Fruit fly (Drosophila melanogaster): ENCODE measurements around the gene ppk27.
A peak's percentile ranks its signal among the peaks of the same experiment; 100 is the strongest.

Gene ppk27

dm6 chr3L:3767825-3768224, 12.8 kb upstream of the ppk27 start (continued):
- no peak for TF ChIP-seq CG6683 (GFP tag; optimal IDR thresholded peaks at IDR 0.05)
- peak in 1 of 2 experiments; percentile 14 for TF ChIP-seq Eip74EF (GFP tag; optimal IDR thresholded peaks at IDR 0.05)
- no peak for TF ChIP-seq Spps (tag; optimal IDR thresholded peaks at IDR 0.05)
- TF ChIP-seq ems (GFP tag; optimal IDR thresholded peaks at IDR 0.05), result no peak
- TF ChIP-seq BtbVII (GFP tag; optimal IDR thresholded peaks at IDR 0.05), result no peak
- TF ChIP-seq CG7928 (GFP tag; optimal IDR thresholded peaks at IDR 0.05), result no peak
- TF ChIP-seq CG2889 (GFP tag; IDR thresholded peaks at IDR 0.05), result 0 out of 3 replicates have a peak, but pooled peaks have one; percentile 12
- TF ChIP-seq CG8765 (GFP tag; IDR thresholded peaks at IDR 0.05), result no peak
- no peak for TF ChIP-seq crc (GFP tag; optimal IDR thresholded peaks at IDR 0.05)
- no peak for TF ChIP-seq pnt (GFP tag; optimal IDR thresholded peaks at IDR 0.05)
- TF ChIP-seq CG33213 (GFP tag; optimal IDR thresholded peaks at IDR 0.05), result peak; percentile 37
- peak; percentile 21 for TF ChIP-seq p53 (GFP tag; optimal IDR thresholded peaks at IDR 0.05)
- TF ChIP-seq CG16779 (GFP tag; IDR thresholded peaks at IDR 0.05), result no peak
- no peak for TF ChIP-seq C15 (GFP tag; IDR thresholded peaks at IDR 0.05)
- TF ChIP-seq CG3407 (GFP tag; optimal IDR thresholded peaks at IDR 0.05), result peak; percentile 59
- TF ChIP-seq Jarid2 (GFP tag; optimal IDR thresholded peaks at IDR 0.05), result peak; percentile 31
- TF ChIP-seq Ptx1 (GFP tag; IDR thresholded peaks at IDR 0.05), result peak; percentile 46; the same call in 1 of the 2 replicates
- no peak for TF ChIP-seq Sry-δ (GFP tag; optimal IDR thresholded peaks at IDR 0.05)
- peak; percentile 22; the same call in 1 of the 2 replicates for TF ChIP-seq stc (GFP tag; IDR thresholded peaks at IDR 0.05)
- TF ChIP-seq fd102C (GFP tag; optimal IDR thresholded peaks at IDR 0.05), result no peak
- TF ChIP-seq CG17612 (GFP tag; IDR thresholded peaks at IDR 0.05), result no peak
- TF ChIP-seq gsb-n (tag; optimal IDR thresholded peaks at IDR 0.05), result peak; percentile 17
- peak; percentile 97 for TF ChIP-seq Med (GFP tag)
- TF ChIP-seq D (optimal IDR thresholded peaks at IDR 0.05), result no peak
- TF ChIP-seq D (GFP tag; optimal IDR thresholded peaks at IDR 0.05), result peak; percentile 24
- no peak for TF ChIP-seq Dad (GFP tag; optimal IDR thresholded peaks at IDR 0.05)
- no peak for TF ChIP-seq gfzf (GFP tag; optimal IDR thresholded peaks at IDR 0.05)
- TF ChIP-seq grn (GFP tag; optimal IDR thresholded peaks at IDR 0.05), result no peak
- TF ChIP-seq mirr (GFP tag; optimal IDR thresholded peaks at IDR 0.05), result no peak
- no peak for TF ChIP-seq corto (GFP tag; optimal IDR thresholded peaks at IDR 0.05)
- peak; percentile 52 for TF ChIP-seq CG6689 (GFP tag; IDR thresholded peaks at IDR 0.05)
- peak; percentile 56 for TF ChIP-seq ttk (GFP tag; IDR thresholded peaks at IDR 0.05)
- TF ChIP-seq kay (GFP tag; optimal IDR thresholded peaks at IDR 0.05), result no peak
- TF ChIP-seq Dfd (GFP tag; optimal IDR thresholded peaks at IDR 0.05), result no peak
- TF ChIP-seq dan (GFP tag; IDR thresholded peaks at IDR 0.05), result no peak
- no peak for TF ChIP-seq CG6254 (GFP tag; optimal IDR thresholded peaks at IDR 0.05)
- no peak for TF ChIP-seq vnd (GFP tag; IDR thresholded peaks at IDR 0.05; ENCODE audit: partially characterized antibody)
- TF ChIP-seq zfh2 (GFP tag; optimal IDR thresholded peaks at IDR 0.05), result peak; percentile 25
- TF ChIP-seq CG12219 (GFP tag; optimal IDR thresholded peaks at IDR 0.05), result peak; percentile 70
- peak; percentile 42 for TF ChIP-seq pb (GFP tag; optimal IDR thresholded peaks at IDR 0.05)
- TF ChIP-seq CG18476 (GFP tag; optimal IDR thresholded peaks at IDR 0.05), result no peak
- no peak for TF ChIP-seq fd96Cb (tag; optimal IDR thresholded peaks at IDR 0.05)
- TF ChIP-seq Gug (GFP tag; IDR thresholded peaks at IDR 0.05), result peak; percentile 23; the same call in 1 of the 4 replicates
- TF ChIP-seq abd-A (tag; optimal IDR thresholded peaks at IDR 0.05), result no peak
- TF ChIP-seq CG12071 (GFP tag; optimal IDR thresholded peaks at IDR 0.05), result no peak
- TF ChIP-seq dmrt11E (tag; optimal IDR thresholded peaks at IDR 0.05), result peak; percentile 23
- no peak for TF ChIP-seq CG1792 (GFP tag; optimal IDR thresholded peaks at IDR 0.05)
- TF ChIP-seq GATAe (GFP tag; conservative IDR thresholded peaks at IDR 0.05), result no peak
- TF ChIP-seq CG32772 (GFP tag; IDR thresholded peaks at IDR 0.05), result no peak; the same call in 1 of the 2 replicates
- TF ChIP-seq Oli (tag; optimal IDR thresholded peaks at IDR 0.05), result peak; percentile 57
- no peak for TF ChIP-seq CG7271 (tag; optimal IDR thresholded peaks at IDR 0.05)
